Worm (Caenorhabditis elegans): ENCODE measurements around the gene T03F7.7.

Gene T03F7.7

DNA sequence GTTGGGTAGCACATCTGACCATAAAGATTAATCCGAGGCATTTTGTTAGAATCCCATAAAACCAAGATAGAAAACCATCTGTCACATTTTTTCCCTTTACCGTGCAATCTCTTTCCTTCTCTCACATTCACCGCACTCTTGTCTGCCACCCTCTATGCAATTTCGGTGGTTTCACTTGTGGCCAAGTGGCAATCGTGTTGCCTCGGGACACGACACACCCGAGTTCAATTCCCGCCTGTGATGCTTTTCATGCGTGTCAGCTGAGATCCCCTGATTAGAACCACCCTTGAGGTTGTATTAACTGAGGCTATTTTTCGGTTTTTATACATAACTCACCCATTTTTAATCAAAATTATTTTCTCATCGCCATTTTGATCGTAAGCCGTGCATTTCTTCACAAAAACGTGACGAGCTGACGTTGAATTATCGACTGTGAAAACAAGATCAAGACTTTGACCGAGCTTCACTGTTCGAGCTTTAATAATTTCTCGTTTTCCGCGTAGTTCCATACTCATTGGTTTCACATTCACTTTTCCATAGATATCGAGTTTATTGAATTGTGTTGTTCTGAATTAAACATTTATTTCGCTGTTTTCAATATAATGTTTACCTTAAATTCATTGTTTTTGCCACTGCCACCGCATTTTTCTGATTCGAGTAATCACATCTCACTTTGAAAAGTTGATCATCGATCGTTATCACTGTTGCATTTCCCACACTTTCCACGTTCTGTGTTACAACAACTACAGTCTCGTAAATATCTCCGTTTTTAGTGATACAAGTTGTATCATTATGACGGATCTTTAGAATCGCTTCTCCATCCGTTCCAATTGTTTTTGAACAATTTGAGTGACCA is 3.0 kb downstream of the T03F7.7 start (continued):
- TF ChIP-seq dpff-1 (tag; optimal IDR thresholded peaks at IDR 0.05): peak; percentile 89
- TF ChIP-seq cebp-2 (GFP tag; IDR thresholded peaks at IDR 0.05): peak; percentile 99
- TF ChIP-seq sea-2 (GFP tag; IDR thresholded peaks at IDR 0.05): peak; percentile 94
- peak; percentile 92 for TF ChIP-seq hmg-20 (GFP tag; IDR thresholded peaks at IDR 0.05)
- TF ChIP-seq F49E8.2 (tag; optimal IDR thresholded peaks at IDR 0.05; ENCODE audit: insufficient read depth): peak; percentile 93
- peak; percentile 87 for TF ChIP-seq bed-2 (GFP tag; IDR thresholded peaks at IDR 0.05)
- TF ChIP-seq pbrm-1 (GFP tag; IDR thresholded peaks at IDR 0.05): peak; percentile 94
- peak; percentile 100 for TF ChIP-seq lin-26 (GFP tag; IDR thresholded peaks at IDR 0.05)
- peak; percentile 98 for TF ChIP-seq dox-1 (GFP tag; IDR thresholded peaks at IDR 0.05)
- TF ChIP-seq unc-62 (GFP tag; optimal IDR thresholded peaks at IDR 0.05): peak; percentile 25
- peak; percentile 92 for TF ChIP-seq ztf-3 (GFP tag; optimal IDR thresholded peaks at IDR 0.05)
- peak; percentile 99 for TF ChIP-seq chd-7 (tag; optimal IDR thresholded peaks at IDR 0.05)
- TF ChIP-seq ekl-4 (GFP tag; IDR thresholded peaks at IDR 0.05): peak; percentile 95
- TF ChIP-seq F57A8.1 (GFP tag; optimal IDR thresholded peaks at IDR 0.05): peak; percentile 99
- peak; percentile 89 for TF ChIP-seq lin-54 (GFP tag; optimal IDR thresholded peaks at IDR 0.05)
- TF ChIP-seq zfh-2 (GFP tag; conservative IDR thresholded peaks at IDR 0.05): peak; percentile 96
- TF ChIP-seq F57C9.4 (tag; optimal IDR thresholded peaks at IDR 0.05): peak; percentile 96
- peak; percentile 99 for TF ChIP-seq ceh-79 (tag; optimal IDR thresholded peaks at IDR 0.05)
- TF ChIP-seq cebp-1 (GFP tag; IDR thresholded peaks at IDR 0.05): peak; percentile 85
- TF ChIP-seq cebp-1 (tag; optimal IDR thresholded peaks at IDR 0.05): peak; percentile 93
- peak; percentile 61 for TF ChIP-seq dpl-1 (GFP tag; optimal IDR thresholded peaks at IDR 0.05)
- peak; percentile 93 for TF ChIP-seq tlf-1 (GFP tag; optimal IDR thresholded peaks at IDR 0.05)
- TF ChIP-seq hsf-1 (GFP tag; IDR thresholded peaks at IDR 0.05): peak; percentile 78
- TF ChIP-seq ceh-27 (GFP tag; optimal IDR thresholded peaks at IDR 0.05): peak; percentile 99
- TF ChIP-seq atf-7 (tag; optimal IDR thresholded peaks at IDR 0.05): peak; percentile 95
- peak; percentile 87 for TF ChIP-seq snpc-4 (GFP tag; optimal IDR thresholded peaks at IDR 0.05)
- peak; percentile 68 to 91 (median 88) for TF ChIP-seq snpc-4 (tag; optimal IDR thresholded peaks at IDR 0.05)
- peak; percentile 89 for TF ChIP-seq K11D2.4 (GFP tag; IDR thresholded peaks at IDR 0.05)
- TF ChIP-seq madf-3 (GFP tag; IDR thresholded peaks at IDR 0.05): peak; percentile 94
- no peak for TF ChIP-seq pha-4 (tag; optimal IDR thresholded peaks at IDR 0.05)
- peak; percentile 92 for TF ChIP-seq egl-18 (GFP tag; IDR thresholded peaks at IDR 0.05)
- peak; percentile 90 for TF ChIP-seq madf-6 (GFP tag; IDR thresholded peaks at IDR 0.05)
- peak; percentile 95 for TF ChIP-seq rcor-1 (GFP tag; IDR thresholded peaks at IDR 0.05)
- peak; percentile 98; the same call in 1 of the 2 replicates for TF ChIP-seq F37B4.10 (GFP tag; IDR thresholded peaks at IDR 0.05)
- peak; percentile 99 for TF ChIP-seq nhr-120 (GFP tag; IDR thresholded peaks at IDR 0.05)
- peak; percentile 86 for TF ChIP-seq akir-1 (GFP tag; optimal IDR thresholded peaks at IDR 0.05)
- TF ChIP-seq ama-1 (optimal IDR thresholded peaks at IDR 0.05): no peak
- TF ChIP-seq ama-1 (GFP tag; optimal IDR thresholded peaks at IDR 0.05): peak; percentile 95 to 96
- TF ChIP-seq ztf-28 (GFP tag; IDR thresholded peaks at IDR 0.05): peak; percentile 95
- peak; percentile 96 for TF ChIP-seq ceh-40 (GFP tag; IDR thresholded peaks at IDR 0.05)
- peak; percentile 25 for TF ChIP-seq F55B11.4 (tag; optimal IDR thresholded peaks at IDR 0.05; ENCODE audit: borderline replicate concordance, insufficient read depth)

All from whole organism, young adult.